Fruit fly (Drosophila melanogaster): ENCODE measurements around the gene CG11882.
A peak's percentile ranks its signal among the peaks of the same experiment; 100 is the strongest.

Gene CG11882

dm6 chr3R:29153197-29153644 lies 5.2 kb upstream of the CG11882 start, which contains the start of the genes Slbp and Rpn2 (continued):
- TF ChIP-seq CG3919 (GFP tag; optimal IDR thresholded peaks at IDR 0.05) (peak; percentile 32), CG11902 (GFP tag; optimal IDR thresholded peaks at IDR 0.05) (peak; percentile 17), Sox15 (GFP tag; optimal IDR thresholded peaks at IDR 0.05) (no peak), fkh (GFP tag; optimal IDR thresholded peaks at IDR 0.05) (peak; percentile 22), CG11762 (GFP tag; optimal IDR thresholded peaks at IDR 0.05; ENCODE audit: insufficient read depth) (no peak), Met (GFP tag; optimal IDR thresholded peaks at IDR 0.05) (no peak), esn (GFP tag; optimal IDR thresholded peaks at IDR 0.05) (peak; percentile 64), CG4318 (GFP tag; optimal IDR thresholded peaks at IDR 0.05) (no peak), Hr39 (GFP tag; optimal IDR thresholded peaks at IDR 0.05) (peak; percentile 15), net (GFP tag; optimal IDR thresholded peaks at IDR 0.05) (no peak), Blimp-1 (GFP tag; optimal IDR thresholded peaks at IDR 0.05) (no peak), CG6792 (GFP tag; optimal IDR thresholded peaks at IDR 0.05) (peak; percentile 23)

dm6 chr3R:29151621-29152092 lies 3.7 kb upstream of the CG11882 start, which contains the start of gene eIF2D:
Gene eIF2D, minus strand, starts transcription at chr3R:29151794.
- peak; percentile 50 for TF ChIP-seq cyc (GFP tag; optimal IDR thresholded peaks at IDR 0.05)
- TF ChIP-seq svp (GFP tag): peak; percentile 86
- no peak for TF ChIP-seq pdm3 (GFP tag; optimal IDR thresholded peaks at IDR 0.05)
- TF ChIP-seq CG15336 (GFP tag; IDR thresholded peaks at IDR 0.05): peak; percentile 68
- peak; percentile 3 for TF ChIP-seq CG6854 (GFP tag; optimal IDR thresholded peaks at IDR 0.05)
- peak; percentile 68 for TF ChIP-seq CG3032 (tag; optimal IDR thresholded peaks at IDR 0.05)
- TF ChIP-seq Hr38 (GFP tag; optimal IDR thresholded peaks at IDR 0.05): no peak
- TF ChIP-seq CG8632 (GFP tag; optimal IDR thresholded peaks at IDR 0.05): no peak
- TF ChIP-seq CG11294 (GFP tag; IDR thresholded peaks at IDR 0.05): no peak
- peak; percentile 46 for TF ChIP-seq CG3919 (GFP tag; optimal IDR thresholded peaks at IDR 0.05)
- TF ChIP-seq CG4318 (GFP tag; optimal IDR thresholded peaks at IDR 0.05): no peak
- no peak for TF ChIP-seq spab (GFP tag; optimal IDR thresholded peaks at IDR 0.05)
- TF ChIP-seq eg (GFP tag; IDR thresholded peaks at IDR 0.05): peak; percentile 79
- no peak for TF ChIP-seq Ets21C (GFP tag; optimal IDR thresholded peaks at IDR 0.05)
- TF ChIP-seq CG11762 (GFP tag; optimal IDR thresholded peaks at IDR 0.05; ENCODE audit: insufficient read depth): no peak
- TF ChIP-seq Hr4 (GFP tag; optimal IDR thresholded peaks at IDR 0.05): no peak
- TF ChIP-seq dsx (GFP tag; optimal IDR thresholded peaks at IDR 0.05; ENCODE audit: poor library complexity, severe bottlenecking): peak; percentile 26
- peak; percentile 79 for TF ChIP-seq CG6163 (GFP tag; IDR thresholded peaks at IDR 0.05)
- peak; percentile 66 for TF ChIP-seq lz (GFP tag; optimal IDR thresholded peaks at IDR 0.05)
- TF ChIP-seq CG8119 (GFP tag; IDR thresholded peaks at IDR 0.05): peak; percentile 66; the same call in 2 of the 3 replicates
- peak; percentile 41; the same call in 1 of the 2 replicates for TF ChIP-seq Gug (GFP tag; IDR thresholded peaks at IDR 0.05)
- peak; percentile 64 for TF ChIP-seq achi (GFP tag; optimal IDR thresholded peaks at IDR 0.05)
- TF ChIP-seq CG31627 (GFP tag; optimal IDR thresholded peaks at IDR 0.05): peak; percentile 62
- TF ChIP-seq fd85E (GFP tag; optimal IDR thresholded peaks at IDR 0.05): no peak
- peak; percentile 67 for TF ChIP-seq topi (GFP tag; optimal IDR thresholded peaks at IDR 0.05)
- peak; percentile 86 for TF ChIP-seq Eip78C (GFP tag)
- no peak for TF ChIP-seq CG11902 (GFP tag; optimal IDR thresholded peaks at IDR 0.05)
- peak; percentile 43 for TF ChIP-seq Eip75B (GFP tag; optimal IDR thresholded peaks at IDR 0.05)
- TF ChIP-seq Hr39 (GFP tag; optimal IDR thresholded peaks at IDR 0.05): peak; percentile 43
- no peak for TF ChIP-seq CG7368 (GFP tag; optimal IDR thresholded peaks at IDR 0.05)
- peak; percentile 28 for TF ChIP-seq CG34406 (GFP tag; optimal IDR thresholded peaks at IDR 0.05)
- peak; percentile 55 for TF ChIP-seq acj6 (GFP tag; optimal IDR thresholded peaks at IDR 0.05)
- TF ChIP-seq Sox15 (GFP tag; optimal IDR thresholded peaks at IDR 0.05): no peak
- TF ChIP-seq CG8319 (GFP tag; optimal IDR thresholded peaks at IDR 0.05): no peak
- TF ChIP-seq Sox102F (GFP tag; optimal IDR thresholded peaks at IDR 0.05): no peak
- no peak for TF ChIP-seq Met (GFP tag; optimal IDR thresholded peaks at IDR 0.05)
- no peak for TF ChIP-seq CG9139 (GFP tag; optimal IDR thresholded peaks at IDR 0.05)
- no peak for TF ChIP-seq Lpt (GFP tag; optimal IDR thresholded peaks at IDR 0.05)
- no peak for TF ChIP-seq CG10631 (GFP tag; optimal IDR thresholded peaks at IDR 0.05)
- no peak for TF ChIP-seq Eip93F (GFP tag; optimal IDR thresholded peaks at IDR 0.05)
- TF ChIP-seq CG6808 (GFP tag; optimal IDR thresholded peaks at IDR 0.05): no peak
- peak; percentile 54 for TF ChIP-seq CG6792 (GFP tag; optimal IDR thresholded peaks at IDR 0.05)
- peak; percentile 80 for TF ChIP-seq esn (GFP tag; optimal IDR thresholded peaks at IDR 0.05)
- peak; percentile 46 for TF ChIP-seq Ets96B (tag; optimal IDR thresholded peaks at IDR 0.05)
- peak; percentile 13 for TF ChIP-seq CG1621 (tag; optimal IDR thresholded peaks at IDR 0.05)
- peak; percentile 64 for TF ChIP-seq net (GFP tag; optimal IDR thresholded peaks at IDR 0.05)
- TF ChIP-seq fd59A (GFP tag; optimal IDR thresholded peaks at IDR 0.05): no peak
